Fruit fly (Drosophila melanogaster) whole organism, wandering third instar larva: ENCODE results near the gene CG7239.

Source experiments
- Dfd ChIP-seq: fragments of >200 bp; optimal IDR thresholded peaks from 2 replicates; lab custom pipeline; 2017; ENCODE audit warnings: missing biosample characterization, missing genetic modification characterization
- Hnf4 ChIP-seq: fragments of 200-800 bp; sonication (Bioruptor generic); optimal IDR thresholded peaks from 2 replicates; lab custom pipeline; 2016; ENCODE audit warnings: missing biosample characterization, mild to moderate bottlenecking, missing genetic modification characterization
- Jra ChIP-seq: sonication (Bioruptor generic); optimal IDR thresholded peaks from 2 replicates; lab custom pipeline; 2016; ENCODE audit warnings: missing biosample characterization, missing genetic modification characterization
- brk ChIP-seq: fragments of 200-800 bp; sonication (Bioruptor generic); optimal IDR thresholded peaks from 2 replicates; lab custom pipeline; 2016; ENCODE audit warnings: missing biosample characterization, mild to moderate bottlenecking, missing genetic modification characterization
- jim ChIP-seq: fragments of 175-275, 200-325 bp; sonication (Bioruptor generic); optimal IDR thresholded peaks from 2 replicates; lab custom pipeline; 2016; ENCODE audit warnings: missing biosample characterization, mild to moderate bottlenecking, missing genetic modification characterization
- pan ChIP-seq: fragments of >200 bp; optimal IDR thresholded peaks from 2 replicates; lab custom pipeline; 2017
- rgr ChIP-seq: fragments of 200-800 bp; sonication (Bioruptor generic); optimal IDR thresholded peaks from 3 replicates; lab custom pipeline; 2016; ENCODE audit warnings: missing biosample characterization, mild to moderate bottlenecking, missing genetic modification characterization
- sage ChIP-seq: fragments of 200-800 bp; sonication (Bioruptor generic); optimal IDR thresholded peaks from 2 replicates; lab custom pipeline; 2016; ENCODE audit warnings: missing biosample characterization, mild to moderate bottlenecking, missing genetic modification characterization

CG7239 gene

DNA sequence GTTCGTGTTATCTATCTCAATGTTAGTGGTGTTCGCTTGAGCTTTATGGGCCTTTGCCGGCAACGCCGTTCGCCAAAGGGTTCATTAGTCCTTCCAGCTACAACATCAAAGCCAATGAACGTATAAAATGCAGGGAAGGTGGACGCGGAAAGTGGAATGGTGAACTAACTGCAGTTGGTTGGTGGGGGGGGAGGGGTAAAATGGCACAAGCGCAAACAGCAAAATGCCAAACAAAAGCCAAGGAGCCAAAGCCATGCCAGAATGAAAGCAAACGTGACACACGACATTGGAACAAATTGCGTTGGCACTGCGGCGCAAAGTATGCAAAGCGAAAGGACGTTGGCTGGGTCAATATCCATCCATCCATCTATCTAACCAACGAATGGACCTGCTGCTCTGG lies 18.9 kb downstream of the CG7239 start:
- TF ChIP-seq sage (GFP tag; lab: Kevin White, UChicago) (no peak), Dfd (peak; percentile 95), Hnf4 (GFP tag; lab: Kevin White, UChicago) (no peak), brk (GFP tag; lab: Kevin White, UChicago) (no peak), pan (lab: Kevin White, UChicago) (no peak)

DNA sequence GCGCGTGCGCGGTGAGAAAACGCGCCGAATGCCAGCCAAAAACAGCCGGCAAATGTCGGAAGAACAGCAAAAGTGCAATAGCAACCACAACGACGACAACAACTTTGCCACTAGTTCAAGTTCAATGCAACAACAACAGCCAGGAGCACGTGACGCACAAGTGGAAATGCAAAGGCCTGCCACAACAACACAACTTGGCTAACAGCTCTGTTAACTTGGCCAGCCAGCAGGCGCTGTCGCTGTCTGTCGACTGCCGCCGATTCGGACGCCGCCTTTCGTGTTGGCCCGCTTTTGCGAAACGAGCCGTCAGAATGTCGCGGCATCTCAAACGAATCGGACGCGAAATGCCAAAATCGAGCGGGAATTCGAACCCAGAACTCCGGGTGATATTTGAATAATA lies 21.7 kb downstream of the CG7239 start, which contains the start of gene TrissinR:
TrissinR (plus strand) TSS at position 301 of the 400 bp plus-strand sequence.
- TF ChIP-seq pan (lab: Kevin White, UChicago) (no peak), rgr (GFP tag; lab: Kevin White, UChicago) (no peak), Jra (GFP tag; lab: Kevin White, UChicago) (no peak), jim (GFP tag; lab: Kevin White, UChicago) (no peak)
- TF ChIP-seq, all 38 proteins: peak for 0
